Fruit fly (Drosophila melanogaster): ENCODE measurements around the gene knk.

knk gene

DNA sequence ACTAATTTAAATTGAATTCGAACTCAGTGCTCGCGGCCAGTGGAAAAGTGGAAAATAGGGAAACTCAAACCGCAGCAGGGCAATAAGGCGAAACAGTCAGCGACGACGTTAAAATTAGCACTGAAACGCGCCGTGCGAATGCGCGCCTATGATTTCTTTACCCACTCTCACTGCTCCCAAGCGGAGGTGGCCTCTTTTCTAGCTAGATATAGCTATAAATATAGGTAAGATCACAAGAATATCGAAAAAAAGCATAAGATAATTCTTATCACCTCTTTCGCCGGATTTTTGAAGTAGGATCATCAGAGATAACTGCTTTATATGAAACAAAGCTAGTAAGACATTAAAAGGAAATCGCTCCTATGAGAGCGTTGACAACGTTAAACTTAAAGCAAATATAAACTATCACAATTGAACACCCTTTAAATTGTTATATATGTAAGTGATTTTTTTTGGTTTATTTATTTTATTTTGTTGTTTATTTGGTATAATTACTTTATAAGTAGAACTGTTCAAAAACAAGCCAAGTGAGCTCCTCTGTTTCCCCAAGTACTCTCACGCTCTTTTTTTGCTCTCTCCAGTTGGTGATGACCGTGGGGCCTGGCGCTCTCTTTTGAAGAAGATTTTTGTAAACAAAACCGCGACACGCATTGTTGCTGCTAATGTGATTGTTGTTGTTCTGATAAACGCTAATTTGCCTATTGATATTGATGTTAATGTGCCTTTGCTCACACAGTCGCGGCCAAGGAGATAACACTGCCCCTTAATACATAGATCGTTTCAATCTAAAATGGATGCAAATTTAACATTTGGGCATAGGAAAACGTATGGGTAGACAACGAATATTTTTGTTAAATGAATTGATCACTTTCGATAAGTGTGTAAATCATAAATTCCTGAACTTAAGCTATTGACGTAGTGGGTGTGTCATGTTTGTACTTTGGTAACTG is 14.5 kb upstream of the knk start, which contains the start of gene tws (continued):
- TF ChIP-seq sob (GFP tag; IDR thresholded peaks at IDR 0.05) (0 out of 2 replicates have a peak, but pooled peaks have one; percentile 36), gem (tag; optimal IDR thresholded peaks at IDR 0.05) (peak; percentile 67), CG18619 (GFP tag; optimal IDR thresholded peaks at IDR 0.05) (peak; percentile 14), HHEX (GFP tag; optimal IDR thresholded peaks at IDR 0.05) (no peak), CG11696 (GFP tag; IDR thresholded peaks at IDR 0.05) (peak; percentile 95), zen2 (GFP tag; IDR thresholded peaks at IDR 0.05; ENCODE audit: partially characterized antibody) (no peak), pros (GFP tag; optimal IDR thresholded peaks at IDR 0.05) (no peak), CG13775 (GFP tag; optimal IDR thresholded peaks at IDR 0.05) (peak; percentile 37), maf-S (GFP tag; optimal IDR thresholded peaks at IDR 0.05) (peak; percentile 24), CG8944 (GFP tag; optimal IDR thresholded peaks at IDR 0.05) (no peak), CG12391 (tag; optimal IDR thresholded peaks at IDR 0.05) (peak; percentile 29), CG13424 (tag; optimal IDR thresholded peaks at IDR 0.05) (peak; percentile 49), ash1 (GFP tag; optimal IDR thresholded peaks at IDR 0.05) (no peak), Lhr (GFP tag; optimal IDR thresholded peaks at IDR 0.05) (no peak), ewg (GFP tag; optimal IDR thresholded peaks at IDR 0.05) (peak; percentile 32), dmrt11E (tag; optimal IDR thresholded peaks at IDR 0.05) (no peak), Atf3 (GFP tag; optimal IDR thresholded peaks at IDR 0.05) (no peak), CG7271 (tag; optimal IDR thresholded peaks at IDR 0.05) (no peak), pita (GFP tag; optimal IDR thresholded peaks at IDR 0.05) (no peak), Fer2 (tag; optimal IDR thresholded peaks at IDR 0.05) (no peak), Scr (GFP tag; IDR thresholded peaks at IDR 0.05; ENCODE audit: partially characterized antibody) (no peak), Six4 (GFP tag; optimal IDR thresholded peaks at IDR 0.05) (no peak), CG7786 (GFP tag; optimal IDR thresholded peaks at IDR 0.05) (no peak), Xbp1 (GFP tag; optimal IDR thresholded peaks at IDR 0.05) (peak; percentile 39), fu2 (GFP tag; optimal IDR thresholded peaks at IDR 0.05) (peak; percentile 20), usp (GFP tag; optimal IDR thresholded peaks at IDR 0.05) (no peak), disco-r (GFP tag; optimal IDR thresholded peaks at IDR 0.05) (peak; percentile 53), Dp (GFP tag; optimal IDR thresholded peaks at IDR 0.05) (no peak), ttk (GFP tag; IDR thresholded peaks at IDR 0.05) (no peak), CG3281 (GFP tag; optimal IDR thresholded peaks at IDR 0.05) (peak; percentile 72), slp2 (GFP tag; optimal IDR thresholded peaks at IDR 0.05) (peak; percentile 30), knrl (GFP tag; IDR thresholded peaks at IDR 0.05; ENCODE audit: partially characterized antibody) (no peak), CG10543 (GFP tag; optimal IDR thresholded peaks at IDR 0.05) (peak; percentile 46), sug (tag; optimal IDR thresholded peaks at IDR 0.05) (peak; percentile 74), CG12071 (GFP tag; optimal IDR thresholded peaks at IDR 0.05) (peak; percentile 81), CG8281 (tag; optimal IDR thresholded peaks at IDR 0.05) (peak; percentile 29), Ets65A (GFP tag) (peak; percentile 54), slou (GFP tag; optimal IDR thresholded peaks at IDR 0.05) (no peak), Atf-2 (GFP tag; optimal IDR thresholded peaks at IDR 0.05) (peak; percentile 43), CG11723 (GFP tag; optimal IDR thresholded peaks at IDR 0.05) (peak; percentile 42), gfzf (GFP tag; optimal IDR thresholded peaks at IDR 0.05) (no peak), croc (GFP tag; conservative IDR thresholded peaks at IDR 0.05) (no peak), D19B (GFP tag; optimal IDR thresholded peaks at IDR 0.05) (peak; percentile 28), pfk (GFP tag; optimal IDR thresholded peaks at IDR 0.05) (no peak), vfl (GFP tag; optimal IDR thresholded peaks at IDR 0.05) (no peak), lov (optimal IDR thresholded peaks at IDR 0.05) (no peak), lov (GFP tag; IDR thresholded peaks at IDR 0.05) (peak; percentile 7; the same call in 1 of the 3 replicates), CG12659 (GFP tag; optimal IDR thresholded peaks at IDR 0.05) (peak; percentile 44)

Measured in whole organism, embryonic.